Worm (Caenorhabditis elegans) whole organism, L4 larva: Measurements from ENCODE around the gene F40G12.5.

Source experiments
- F26F4.8 ChIP-seq: fragments of 200-800 bp; sonication (Bioruptor generic); conservative IDR thresholded peaks from 2 replicates; pipeline ENCODE4 v1.3.6; 2022; ENCODE audit warnings: missing genetic modification characterization, missing compliant biosample characterization
- F37D6.2 ChIP-seq: sonication (generic microtip); optimal IDR thresholded peaks from 2 replicates; lab custom pipeline; 2016; ENCODE audit warnings: mild to moderate bottlenecking, missing genetic modification characterization, missing compliant biosample characterization
- F44E2.7 ChIP-seq: fragments of 200-800 bp; sonication (Bioruptor generic); IDR thresholded peaks from 2 replicates; pipeline ENCODE4 v2.1.2; 2022; ENCODE audit warnings: missing genetic modification characterization, missing compliant biosample characterization
- F49E8.2 ChIP-seq: sonication (generic microtip); optimal IDR thresholded peaks from 2 replicates; lab custom pipeline; 2016; ENCODE audit warnings: missing compliant biosample characterization, mild to moderate bottlenecking, missing genetic modification characterization, borderline replicate concordance
- T26A8.4 ChIP-seq: fragments of 200-800 bp; sonication (Bioruptor generic); IDR thresholded peaks from 2 replicates; pipeline ENCODE4 v1.3.6; 2022; ENCODE audit warnings: missing genetic modification characterization, missing compliant biosample characterization
- Y105C5A.15 ChIP-seq: fragments of 200-800 bp; sonication (Bioruptor generic); IDR thresholded peaks from 2 replicates; pipeline ENCODE4 v1.3.6; 2022; ENCODE audit warnings: missing genetic modification characterization, missing compliant biosample characterization
- Y48G9A.11 ChIP-seq: fragments of 200-800 bp; sonication (Bioruptor generic); IDR thresholded peaks from 2 replicates; pipeline ENCODE4 v1.3.6; 2022; ENCODE audit warnings: missing genetic modification reagents, missing genetic modification characterization, missing compliant biosample characterization
- Y5F2A.4 ChIP-seq: fragments of 200-800 bp; sonication (Bioruptor generic); optimal IDR thresholded peaks from 2 replicates; lab custom pipeline; 2018; ENCODE audit warnings: mild to moderate bottlenecking, missing genetic modification characterization, missing compliant biosample characterization
- aha-1 ChIP-seq: fragments of 150-350 bp; peaks from one replicate; lab custom pipeline; 2014; ENCODE audit warnings: missing biosample characterization, missing genetic modification characterization
- ceh-20 ChIP-seq: fragments of 200-800 bp; sonication (Bioruptor generic); IDR thresholded peaks from 2 replicates; pipeline ENCODE4 v1.3.6; 2022; ENCODE audit warnings: missing genetic modification reagents, missing genetic modification characterization, missing compliant biosample characterization
- ceh-28 ChIP-seq: fragments of 150-350 bp; optimal IDR thresholded peaks from 2 replicates; lab custom pipeline; 2014; ENCODE audit warnings: missing biosample characterization, missing genetic modification reagents, missing genetic modification characterization
- ctbp-1 ChIP-seq: fragments of 200-800 bp; sonication (Bioruptor generic); IDR thresholded peaks from 2 replicates; pipeline ENCODE4 v1.3.6; 2022; ENCODE audit warnings: missing genetic modification reagents, missing genetic modification characterization, missing compliant biosample characterization
- daf-16 ChIP-seq, 3 experiments: sonication (generic microtip); optimal IDR thresholded peaks; 2 replicates each; lab custom pipeline; 2016 to 2017; ENCODE audit warnings: missing genetic modification characterization in 3 of 3, missing genetic modification reagents in 3 of 3, mild to moderate bottlenecking in 2 of 3, missing compliant biosample characterization in 2 of 3, missing biosample characterization in 1 of 3, moderate library complexity in 1 of 3
- daf-8 ChIP-seq: fragments of 200-800 bp; sonication (Bioruptor generic); IDR thresholded peaks from 2 replicates; pipeline ENCODE4 v1.3.6; 2022; ENCODE audit warnings: missing genetic modification characterization, missing compliant biosample characterization
- dmd-6 ChIP-seq: fragments of 200-800 bp; sonication (Bioruptor generic); IDR thresholded peaks from 2 replicates; pipeline ENCODE4 v1.3.6; 2022; ENCODE audit warnings: missing genetic modification reagents, missing genetic modification characterization, missing compliant biosample characterization
- egl-43 ChIP-seq: fragments of 200-800 bp; sonication (Bioruptor generic); IDR thresholded peaks from 2 replicates; pipeline ENCODE4 v1.3.6; 2022; ENCODE audit warnings: missing genetic modification reagents, missing genetic modification characterization, missing compliant biosample characterization
- fkh-10 ChIP-seq: fragments of 150-350 bp; optimal IDR thresholded peaks from 2 replicates; lab custom pipeline; 2014; ENCODE audit warnings: missing biosample characterization, missing genetic modification reagents, missing genetic modification characterization
- hmg-1.1 ChIP-seq: fragments of 200-800 bp; sonication (Bioruptor generic); IDR thresholded peaks from 2 replicates; pipeline ENCODE4 v1.3.6; 2022; ENCODE audit warnings: missing genetic modification reagents, missing genetic modification characterization, missing compliant biosample characterization
- lim-7 ChIP-seq: fragments of 200-800 bp; sonication (Bioruptor generic); IDR thresholded peaks from 2 replicates; pipeline ENCODE4 v1.3.6; 2022; ENCODE audit warnings: missing genetic modification characterization, missing compliant biosample characterization
- lin-15B ChIP-seq: fragments of 150-350 bp; sonication (generic microtip); optimal IDR thresholded peaks from 3 replicates; lab custom pipeline; 2014; ENCODE audit warnings: missing biosample characterization, missing genetic modification characterization
- lin-29 ChIP-seq: fragments of 200-800 bp; sonication (Bioruptor generic); IDR thresholded peaks from 2 replicates; pipeline ENCODE4 v1.3.6; 2022; ENCODE audit warnings: missing genetic modification reagents, missing genetic modification characterization, missing compliant biosample characterization
- lin-38 ChIP-seq: fragments of 200-800 bp; sonication (Bioruptor generic); IDR thresholded peaks from 2 replicates; pipeline ENCODE4 v1.3.6; 2022; ENCODE audit warnings: missing genetic modification reagents, missing genetic modification characterization, missing compliant biosample characterization
- lsy-2 ChIP-seq, 2 experiments: fragments of 150-350 bp in 1 of 2; sonication (generic microtip) in 1 of 2; optimal IDR thresholded peaks; 2 replicates each; lab custom pipeline; 2014 to 2017; ENCODE audit warnings: missing biosample characterization in 2 of 2, missing genetic modification characterization in 2 of 2
- madf-5 ChIP-seq, 2 experiments: fragments of 200-800 bp; sonication (Bioruptor generic); IDR thresholded peaks; 2 replicates each; pipeline ENCODE4 v1.3.6; 2022; ENCODE audit warnings: missing compliant biosample characterization in 2 of 2, missing genetic modification characterization in 2 of 2
- madf-9 ChIP-seq: fragments of 200-800 bp; sonication (Bioruptor generic); conservative IDR thresholded peaks from 2 replicates; pipeline ENCODE4 v1.3.6; 2022; ENCODE audit warnings: missing genetic modification reagents, missing genetic modification characterization, missing compliant biosample characterization
- mdt-29 ChIP-seq: fragments of 200-800 bp; sonication (Bioruptor generic); IDR thresholded peaks from 2 replicates; pipeline ENCODE4 v1.3.6; 2022; ENCODE audit warnings: missing genetic modification reagents, missing genetic modification characterization, missing compliant biosample characterization
- mxl-2 ChIP-seq: fragments of 200-800 bp; sonication (Bioruptor generic); conservative IDR thresholded peaks from 2 replicates; pipeline ENCODE4 v1.3.6; 2022; ENCODE audit warnings: missing genetic modification reagents, missing genetic modification characterization, missing compliant biosample characterization
- nhr-111 ChIP-seq: fragments of 200-800 bp; sonication (Bioruptor generic); optimal IDR thresholded peaks from 2 replicates; lab custom pipeline; 2018; ENCODE audit warnings: mild to moderate bottlenecking, missing genetic modification characterization, missing compliant biosample characterization
- nhr-237 ChIP-seq: sonication (generic microtip); optimal IDR thresholded peaks from 2 replicates; lab custom pipeline; 2017; ENCODE audit warnings: missing biosample characterization, missing genetic modification characterization
- nhr-41 ChIP-seq: fragments of 200-800 bp; sonication (Bioruptor generic); IDR thresholded peaks from 2 replicates; pipeline ENCODE4 v1.3.6; 2022; ENCODE audit warnings: missing genetic modification reagents, missing genetic modification characterization, missing compliant biosample characterization
- nhr-42 ChIP-seq: fragments of 200-800 bp; sonication (Bioruptor generic); IDR thresholded peaks from 2 replicates; pipeline ENCODE4 v1.3.6; 2022; ENCODE audit warnings: missing genetic modification characterization, missing compliant biosample characterization
- nhr-76 ChIP-seq: fragments of 150-350 bp; optimal IDR thresholded peaks from 2 replicates; lab custom pipeline; 2014; ENCODE audit warnings: missing biosample characterization, missing genetic modification characterization
- php-3 ChIP-seq: fragments of 200-800 bp; sonication (Bioruptor generic); IDR thresholded peaks from 2 replicates; pipeline ENCODE4 v1.3.6; 2022; ENCODE audit warnings: missing genetic modification reagents, missing genetic modification characterization, missing compliant biosample characterization
- set-16 ChIP-seq: fragments of 200-800 bp; sonication (Bioruptor generic); IDR thresholded peaks from 2 replicates; pipeline ENCODE4 v1.3.6; 2022; ENCODE audit warnings: missing genetic modification reagents, missing genetic modification characterization, missing compliant biosample characterization
- spr-1 ChIP-seq: sonication (generic microtip); optimal IDR thresholded peaks from 2 replicates; lab custom pipeline; 2016; ENCODE audit warnings: mild to moderate bottlenecking, missing genetic modification characterization, missing compliant biosample characterization
- tag-97 ChIP-seq: fragments of 200-800 bp; sonication (Bioruptor generic); IDR thresholded peaks from 2 replicates; pipeline ENCODE4 v1.3.6; 2022; ENCODE audit warnings: missing genetic modification characterization, missing compliant biosample characterization
- tra-1 ChIP-seq: fragments of 200-800 bp; sonication (Bioruptor generic); IDR thresholded peaks from 2 replicates; pipeline ENCODE4 v1.3.6; 2022; ENCODE audit warnings: missing genetic modification reagents, missing genetic modification characterization, missing compliant biosample characterization
- unc-39 ChIP-seq: sonication (generic microtip); optimal IDR thresholded peaks from 2 replicates; lab custom pipeline; 2017; ENCODE audit warnings: missing biosample characterization, missing genetic modification characterization
- vab-7 ChIP-seq: fragments of 200-800 bp; sonication (Bioruptor generic); IDR thresholded peaks from 2 replicates; pipeline ENCODE4 v1.3.6; 2022; ENCODE audit warnings: missing genetic modification reagents, missing genetic modification characterization, missing compliant biosample characterization
- zfp-2 ChIP-seq: sonication (generic microtip); optimal IDR thresholded peaks from 2 replicates; lab custom pipeline; 2016; ENCODE audit warnings: mild to moderate bottlenecking, missing genetic modification characterization, missing compliant biosample characterization
- zfp-3 ChIP-seq: fragments of 200-800 bp; sonication (Bioruptor generic); conservative IDR thresholded peaks from 2 replicates; pipeline ENCODE4 v1.3.6; 2022; ENCODE audit warnings: missing genetic modification reagents, missing genetic modification characterization, missing compliant biosample characterization
- zip-11 ChIP-seq: fragments of 200-800 bp; sonication (Bioruptor generic); IDR thresholded peaks from 2 replicates; pipeline ENCODE4 v1.3.6; 2022; ENCODE audit warnings: missing genetic modification characterization, missing compliant biosample characterization
- zip-2 ChIP-seq: fragments of 150-350 bp; optimal IDR thresholded peaks from 2 replicates; lab custom pipeline; 2014; ENCODE audit warnings: missing biosample characterization, missing genetic modification characterization
- ztf-11 ChIP-seq: fragments of 150-350 bp; optimal IDR thresholded peaks from 2 replicates; lab custom pipeline; 2014; ENCODE audit warnings: missing biosample characterization, missing genetic modification characterization

Gene F40G12.5

ce11 chrV:14246761-14247160, 23.9 kb downstream of the F40G12.5 start, which contains the start of gene K02E11.3:
Gene K02E11.3 (minus strand): TSS chrV:14246861.
- TF ChIP-seq lin-29 (no peak), nhr-42 (GFP tag; lab: Robert Waterston, UW) (no peak), zfp-3 (no peak), lsy-2 (tag; optimal IDR thresholded peaks at IDR 0.05; lab: Kevin White, UChicago) (no peak), zfp-2 (tag; lab: Kevin White, UChicago) (no peak), ceh-28 (tag; lab: Kevin White, UChicago) (no peak), ctbp-1 (GFP tag; lab: Robert Waterston, UW) (no peak)
- TF ChIP-seq, all 104 proteins: peak for 0

- TF ChIP-seq nhr-42 (GFP tag; lab: Robert Waterston, UW) (no peak), unc-39 (no peak), nhr-76 (tag; lab: Kevin White, UChicago) (no peak), php-3 (no peak), ceh-28 (tag; lab: Kevin White, UChicago) (no peak), zip-11 (no peak), mdt-29 (GFP tag; lab: Robert Waterston, UW) (no peak), Y5F2A.4 (GFP tag; lab: Kevin White, UChicago) (no peak), nhr-111 (no peak), fkh-10 (GFP tag; lab: Kevin White, UChicago) (no peak), nhr-237 (tag; lab: Kevin White, UChicago) (no peak), F37D6.2 (tag; lab: Kevin White, UChicago) (no peak), daf-16 (GFP tag; optimal IDR thresholded peaks at IDR 0.05; lab: Kevin White, UChicago) (no peak), daf-16 (tag; optimal IDR thresholded peaks at IDR 0.05; lab: Kevin White, UChicago) (no peak), zip-2 (tag; lab: Kevin White, UChicago) (no peak), lim-7 (GFP tag; lab: Robert Waterston, UW) (no peak), T26A8.4 (GFP tag; lab: Robert Waterston, UW) (no peak), tag-97 (GFP tag; lab: Robert Waterston, UW) (no peak), madf-9 (GFP tag; lab: Robert Waterston, UW) (no peak), Y105C5A.15 (GFP tag; lab: Robert Waterston, UW) (no peak)
- TF ChIP-seq, all 104 proteins: peak for 0
Measured at ce11 chrV:14243904-14244303, 26.7 kb downstream of the F40G12.5 start, which contains the start of gene sre-7. Gene sre-7 (plus strand): TSS chrV:14244204.

DNA sequence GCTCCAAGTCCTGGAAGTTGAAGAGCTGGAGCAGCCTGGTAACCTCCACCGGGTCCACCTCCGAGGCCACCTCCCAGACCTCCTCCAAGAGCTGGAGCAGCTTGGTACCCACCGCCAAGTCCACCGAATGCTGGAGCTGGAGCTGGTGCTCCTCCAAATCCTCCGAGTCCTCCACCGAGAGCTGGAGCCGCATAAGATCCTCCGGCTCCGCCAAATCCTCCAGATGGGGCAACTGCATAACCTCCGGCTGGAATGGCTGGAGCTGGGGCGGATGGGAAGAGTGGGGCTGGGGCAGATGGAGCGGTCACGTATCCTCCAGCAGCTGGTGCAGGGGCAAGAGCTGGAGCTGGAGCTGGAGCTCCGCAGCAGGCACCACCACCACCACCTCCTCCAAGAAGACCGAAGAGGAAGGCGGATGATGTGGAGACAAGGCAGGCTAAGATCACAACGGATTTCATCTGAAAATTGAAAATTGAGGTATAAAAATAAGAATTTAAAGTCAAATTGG, 29.9 kb downstream of the F40G12.5 start, which contains the start of gene K02E11.10:
Gene K02E11.10, minus strand, starts transcription at position 458 of the 508 bp plus-strand sequence.
- TF ChIP-seq spr-1 (tag; lab: Kevin White, UChicago) (peak; percentile 9), aha-1 (tag; lab: Kevin White, UChicago) (peak; percentile 56), ztf-11 (tag; lab: Kevin White, UChicago) (no peak), F49E8.2 (tag; lab: Kevin White, UChicago) (no peak), fkh-10 (GFP tag; lab: Kevin White, UChicago) (no peak), madf-5 (GFP tag; IDR thresholded peaks at IDR 0.05; lab: Robert Waterston, UW) (0 out of 4 replicates have a peak, but pooled peaks of 1 of the 2 experiments have one; percentile 40), set-16 (GFP tag; lab: Robert Waterston, UW) (peak; percentile 97), lin-15B (no peak)

ce11 chrV:14237447-14237846, 33.2 kb downstream of the F40G12.5 start:
- TF ChIP-seq madf-5 (GFP tag; IDR thresholded peaks at IDR 0.05; lab: Robert Waterston, UW): peak; percentile 33 to 77; a peak in 2 of 4 replicates
- peak; percentile 53; the same call in 1 of the 2 replicates for TF ChIP-seq php-3
- 0 out of 2 replicates have a peak, but pooled peaks have one; percentile 28 for TF ChIP-seq ceh-20 (GFP tag; lab: Robert Waterston, UW)
- TF ChIP-seq ctbp-1 (GFP tag; lab: Robert Waterston, UW): peak; percentile 78
- peak; percentile 92 for TF ChIP-seq F26F4.8 (GFP tag; lab: Robert Waterston, UW)
- peak; percentile 56 for TF ChIP-seq set-16 (GFP tag; lab: Robert Waterston, UW)
- TF ChIP-seq daf-8 (GFP tag; lab: Robert Waterston, UW): 0 out of 2 replicates have a peak, but pooled peaks have one; percentile 33
- TF ChIP-seq Y48G9A.11: peak; percentile 81
- TF ChIP-seq vab-7 (GFP tag; lab: Robert Waterston, UW): peak; percentile 64
- TF ChIP-seq egl-43: peak; percentile 93
- TF ChIP-seq lin-38 (GFP tag; lab: Robert Waterston, UW): peak; percentile 82
- peak; percentile 49; the same call in 1 of the 2 replicates for TF ChIP-seq tra-1 (GFP tag; lab: Robert Waterston, UW)
- peak; percentile 89 for TF ChIP-seq lim-7 (GFP tag; lab: Robert Waterston, UW)
- TF ChIP-seq F44E2.7 (GFP tag; lab: Robert Waterston, UW): peak; percentile 59; the same call in 1 of the 2 replicates
- TF ChIP-seq dmd-6: 0 out of 2 replicates have a peak, but pooled peaks have one; percentile 35
- peak; percentile 26; the same call in 1 of the 2 replicates for TF ChIP-seq nhr-41 (GFP tag; lab: Robert Waterston, UW)
- 0 out of 2 replicates have a peak, but pooled peaks have one; percentile 40 for TF ChIP-seq mxl-2 (GFP tag; lab: Robert Waterston, UW)
- TF ChIP-seq nhr-42 (GFP tag; lab: Robert Waterston, UW): 0 out of 2 replicates have a peak, but pooled peaks have one; percentile 65
- peak; percentile 24; the same call in 1 of the 2 replicates for TF ChIP-seq hmg-1.1 (GFP tag; lab: Robert Waterston, UW)
